Fruit fly (Drosophila melanogaster) whole organism, embryonic: ENCODE results near the gene Art4.
A peak's percentile ranks its signal among the peaks of the same experiment; 100 is the strongest.

ENCODE experiments used
- Antp ChIP-seq: fragments of 200-800 bp; sonication (Bioruptor generic); optimal IDR thresholded peaks from 3 replicates; lab custom pipeline; 2016; ENCODE audit warnings: missing biosample characterization, missing genetic modification characterization
- CG10209 ChIP-seq: fragments of 200-800 bp; sonication (Bioruptor generic); optimal IDR thresholded peaks from 3 replicates; lab custom pipeline; 2017; ENCODE audit warnings: missing biosample characterization, mild to moderate bottlenecking, missing genetic modification characterization, missing genetic modification reagents
- CG10267 ChIP-seq: fragments of 200-800 bp; sonication (Bioruptor generic); optimal IDR thresholded peaks from 2 replicates; lab custom pipeline; 2018; ENCODE audit warnings: missing biosample characterization, mild to moderate bottlenecking, missing genetic modification characterization, moderate library complexity
- CG10431 ChIP-seq: fragments of 200-800 bp; sonication (Bioruptor generic); optimal IDR thresholded peaks from 3 replicates; lab custom pipeline; 2018; ENCODE audit warnings: missing biosample characterization, mild to moderate bottlenecking, missing genetic modification characterization
- CG11247 ChIP-seq: fragments of 200-800 bp; sonication (Bioruptor generic); IDR thresholded peaks from 2 replicates; pipeline ENCODE4 v1.3.6; 2022; ENCODE audit warnings: missing biosample characterization, missing genetic modification characterization
- CG12104 ChIP-seq: fragments of 200-800 bp; sonication (Bioruptor generic); optimal IDR thresholded peaks from 3 replicates; lab custom pipeline; 2016; ENCODE audit warnings: missing biosample characterization, missing genetic modification characterization
- CG12236 ChIP-seq: fragments of 200-800 bp; sonication (Bioruptor generic); optimal IDR thresholded peaks from 2 replicates; lab custom pipeline; 2016; ENCODE audit warnings: missing biosample characterization, missing genetic modification characterization
- CG13287 ChIP-seq: fragments of 200-800 bp; sonication (Bioruptor generic); IDR thresholded peaks from 2 replicates; pipeline ENCODE4 v1.3.6; 2022; ENCODE audit warnings: missing biosample characterization, missing genetic modification characterization; ENCODE audit not compliant: partially characterized antibody
- CG13894 ChIP-seq: fragments of 200-800 bp; sonication (Bioruptor generic); optimal IDR thresholded peaks from 3 replicates; lab custom pipeline; 2018; ENCODE audit warnings: missing biosample characterization, mild to moderate bottlenecking, missing genetic modification characterization, moderate library complexity
- CG16863 ChIP-seq: fragments of 200-800 bp; sonication (Bioruptor generic); optimal IDR thresholded peaks from 3 replicates; lab custom pipeline; 2016; ENCODE audit warnings: missing biosample characterization, missing genetic modification characterization
- CG17568 ChIP-seq: fragments of 200-800 bp; sonication (Bioruptor generic); optimal IDR thresholded peaks from 2 replicates; lab custom pipeline; 2018; ENCODE audit warnings: missing biosample characterization, mild to moderate bottlenecking, missing genetic modification characterization, moderate library complexity
- CG18764 ChIP-seq: fragments of 200-800 bp; sonication (Bioruptor generic); optimal IDR thresholded peaks from 3 replicates; lab custom pipeline; 2016; ENCODE audit warnings: missing biosample characterization, missing genetic modification characterization
- CG32772 ChIP-seq: fragments of 200-800 bp; sonication (Bioruptor generic); IDR thresholded peaks from 2 replicates; pipeline ENCODE4 v1.3.6; 2022; ENCODE audit warnings: missing biosample characterization, missing genetic modification characterization
- CG34224 ChIP-seq: fragments of 200-800 bp; sonication (Bioruptor generic); IDR thresholded peaks from 3 replicates; pipeline ENCODE4 v1.3.6; 2022; ENCODE audit warnings: missing biosample characterization, missing genetic modification characterization; ENCODE audit not compliant: partially characterized antibody
- CG4282 ChIP-seq: fragments of 200-800 bp; sonication (Bioruptor generic); optimal IDR thresholded peaks from 2 replicates; lab custom pipeline; 2016; ENCODE audit warnings: missing biosample characterization, missing genetic modification characterization
- CG43689 ChIP-seq: fragments of 200-800 bp; sonication (Bioruptor generic); IDR thresholded peaks from 2 replicates; pipeline ENCODE4 v1.3.6; 2022; ENCODE audit warnings: missing biosample characterization, missing genetic modification characterization
- CG8478 ChIP-seq: fragments of >200 bp; optimal IDR thresholded peaks from 2 replicates; lab custom pipeline; 2018
- CG8944 ChIP-seq: fragments of 200-800 bp; sonication (Bioruptor generic); optimal IDR thresholded peaks from 3 replicates; lab custom pipeline; 2016; ENCODE audit warnings: missing biosample characterization, missing genetic modification characterization
- Chrac-16 ChIP-seq: fragments of 200-800 bp; sonication (Bioruptor generic); optimal IDR thresholded peaks from 3 replicates; lab custom pipeline; 2016; ENCODE audit warnings: missing biosample characterization, missing genetic modification characterization
- D19B ChIP-seq: fragments of 200-800 bp; sonication (Bioruptor generic); optimal IDR thresholded peaks from 2 replicates; lab custom pipeline; 2017; ENCODE audit warnings: missing biosample characterization, mild to moderate bottlenecking, missing genetic modification characterization
- Dek ChIP-seq: fragments of 200-800 bp; sonication (Bioruptor generic); optimal IDR thresholded peaks from 3 replicates; lab custom pipeline; 2019; ENCODE audit warnings: missing biosample characterization, mild to moderate bottlenecking, missing genetic modification characterization, moderate library complexity
- HLH3B ChIP-seq: fragments of 200-800 bp; sonication (Bioruptor generic); IDR thresholded peaks from 2 replicates; pipeline ENCODE4 v1.3.6; 2022; ENCODE audit warnings: missing biosample characterization, missing genetic modification characterization
- HLHmδ ChIP-seq: fragments of 200-800 bp; sonication (Bioruptor generic); optimal IDR thresholded peaks from 2 replicates; lab custom pipeline; 2018; ENCODE audit warnings: missing biosample characterization, mild to moderate bottlenecking, missing genetic modification characterization, moderate library complexity
- HmgD ChIP-seq: fragments of 200-800 bp; sonication (Bioruptor generic); optimal IDR thresholded peaks from 3 replicates; lab custom pipeline; 2016; ENCODE audit warnings: missing biosample characterization, missing genetic modification characterization
- Med ChIP-seq: fragments of 200-800 bp; sonication (Bioruptor generic); peaks from one replicate; lab custom pipeline; 2016; ENCODE audit warnings: missing biosample characterization, missing genetic modification characterization, mild to moderate bottlenecking, inconsistent platforms, moderate library complexity
- Neu2 ChIP-seq: fragments of 200-800 bp; sonication (Bioruptor generic); optimal IDR thresholded peaks from 3 replicates; lab custom pipeline; 2016; ENCODE audit warnings: missing biosample characterization, missing genetic modification characterization, borderline replicate concordance
- Opbp ChIP-seq: fragments of 200-800 bp; sonication (Bioruptor generic); IDR thresholded peaks from 3 replicates; pipeline ENCODE4 v1.3.6; 2022; ENCODE audit warnings: missing biosample characterization, missing genetic modification characterization; ENCODE audit not compliant: partially characterized antibody
- Sry-β ChIP-seq: fragments of 200-800 bp; sonication (Bioruptor generic); optimal IDR thresholded peaks from 2 replicates; lab custom pipeline; 2018; ENCODE audit warnings: missing biosample characterization, mild to moderate bottlenecking, missing genetic modification characterization, moderate library complexity
- Trl ChIP-seq, 3 experiments: fragments of >200 bp in 2 of 3; fragments of 200-800 bp in 1 of 3; sonication (Bioruptor generic) in 1 of 3; optimal IDR thresholded peaks; 2 replicates in 1 of 3; 3 replicates in 2 of 3; lab custom pipeline; 2016 to 2017; ENCODE audit warnings: missing biosample characterization in 1 of 3, missing genetic modification characterization in 1 of 3
- ac ChIP-seq: fragments of 200-800 bp; sonication (Bioruptor generic); optimal IDR thresholded peaks from 3 replicates; lab custom pipeline; 2017; ENCODE audit warnings: missing biosample characterization, mild to moderate bottlenecking, missing genetic modification characterization
- amos ChIP-seq: fragments of 200-800 bp; sonication (Bioruptor generic); IDR thresholded peaks from 2 replicates; pipeline ENCODE4 v1.3.6; 2022; ENCODE audit warnings: missing biosample characterization, missing genetic modification characterization; ENCODE audit not compliant: partially characterized antibody
- dan ChIP-seq: fragments of 200-800 bp; sonication (Bioruptor generic); IDR thresholded peaks from 2 replicates; pipeline ENCODE4 v1.3.6; 2022; ENCODE audit warnings: missing biosample characterization, missing genetic modification characterization
- dmrt99B ChIP-seq: fragments of 200-800 bp; sonication (Bioruptor generic); optimal IDR thresholded peaks from 2 replicates; lab custom pipeline; 2018; ENCODE audit warnings: missing biosample characterization, mild to moderate bottlenecking, missing genetic modification characterization, moderate library complexity
- fd64A ChIP-seq: fragments of 200-800 bp; sonication (Bioruptor generic); optimal IDR thresholded peaks from 3 replicates; lab custom pipeline; 2018; ENCODE audit warnings: missing biosample characterization, mild to moderate bottlenecking, missing genetic modification characterization
- gcm ChIP-seq: fragments of 200-800 bp; sonication (Bioruptor generic); optimal IDR thresholded peaks from 2 replicates; lab custom pipeline; 2019; ENCODE audit warnings: missing biosample characterization, mild to moderate bottlenecking, missing genetic modification characterization, moderate library complexity
- jigr1 ChIP-seq: fragments of 200-800 bp; sonication (Bioruptor generic); IDR thresholded peaks from 3 replicates; pipeline ENCODE4 v1.3.6; 2022; ENCODE audit warnings: missing biosample characterization, missing genetic modification characterization
- jing ChIP-seq: fragments of 200-800 bp; sonication (Bioruptor generic); optimal IDR thresholded peaks from 2 replicates; lab custom pipeline; 2018; ENCODE audit warnings: missing biosample characterization, mild to moderate bottlenecking, missing genetic modification characterization
- lab ChIP-seq: fragments of 200-800 bp; sonication (Bioruptor generic); optimal IDR thresholded peaks from 3 replicates; lab custom pipeline; 2017; ENCODE audit warnings: missing biosample characterization, missing genetic modification characterization, mild to moderate bottlenecking, moderate library complexity, missing genetic modification reagents
- lilli ChIP-seq: fragments of 200-800 bp; sonication (Bioruptor generic); optimal IDR thresholded peaks from 3 replicates; lab custom pipeline; 2016; ENCODE audit warnings: missing biosample characterization, missing genetic modification characterization
- maf-S ChIP-seq: fragments of 200-800 bp; sonication (Bioruptor generic); optimal IDR thresholded peaks from 2 replicates; lab custom pipeline; 2016; ENCODE audit warnings: missing biosample characterization, missing genetic modification characterization
- mirr ChIP-seq: fragments of 200-800 bp; sonication (Bioruptor generic); optimal IDR thresholded peaks from 3 replicates; lab custom pipeline; 2018; ENCODE audit warnings: missing biosample characterization, mild to moderate bottlenecking, missing genetic modification characterization
- nerfin-1 ChIP-seq: fragments of 200-800 bp; sonication (Bioruptor generic); optimal IDR thresholded peaks from 3 replicates; lab custom pipeline; 2019; ENCODE audit warnings: missing biosample characterization, mild to moderate bottlenecking, missing genetic modification characterization, moderate library complexity
- nom ChIP-seq: fragments of 200-800 bp; sonication (Bioruptor generic); optimal IDR thresholded peaks from 2 replicates; lab custom pipeline; 2017; ENCODE audit warnings: missing biosample characterization, missing genetic modification characterization, mild to moderate bottlenecking, moderate library complexity, missing genetic modification reagents
- repo ChIP-seq: fragments of 200-800 bp; sonication (Bioruptor generic); optimal IDR thresholded peaks from 2 replicates; lab custom pipeline; 2016; ENCODE audit warnings: missing biosample characterization, missing genetic modification characterization
- ro ChIP-seq: fragments of 200-800 bp; sonication (Bioruptor generic); IDR thresholded peaks from 2 replicates; pipeline ENCODE4 v1.3.6; 2022; ENCODE audit warnings: missing biosample characterization, missing genetic modification characterization
- shn ChIP-seq: fragments of 200-800 bp; sonication (Bioruptor generic); optimal IDR thresholded peaks from 3 replicates; lab custom pipeline; 2016; ENCODE audit warnings: missing biosample characterization, missing genetic modification characterization
- vvl ChIP-seq: fragments of 200-800 bp; sonication (Bioruptor generic); IDR thresholded peaks from 2 replicates; pipeline ENCODE4 v1.3.6; 2022; ENCODE audit warnings: missing biosample characterization, missing genetic modification characterization
- z ChIP-seq: fragments of 200-800 bp; sonication (Bioruptor generic); IDR thresholded peaks from 3 replicates; pipeline ENCODE4 v1.3.6; 2022; ENCODE audit warnings: missing biosample characterization, missing genetic modification characterization
- zfh1 ChIP-seq: fragments of 200-800 bp; sonication (Bioruptor generic); IDR thresholded peaks from 3 replicates; pipeline ENCODE4 v1.3.6; 2022; ENCODE audit warnings: missing biosample characterization, missing genetic modification characterization

Gene Art4

DNA sequence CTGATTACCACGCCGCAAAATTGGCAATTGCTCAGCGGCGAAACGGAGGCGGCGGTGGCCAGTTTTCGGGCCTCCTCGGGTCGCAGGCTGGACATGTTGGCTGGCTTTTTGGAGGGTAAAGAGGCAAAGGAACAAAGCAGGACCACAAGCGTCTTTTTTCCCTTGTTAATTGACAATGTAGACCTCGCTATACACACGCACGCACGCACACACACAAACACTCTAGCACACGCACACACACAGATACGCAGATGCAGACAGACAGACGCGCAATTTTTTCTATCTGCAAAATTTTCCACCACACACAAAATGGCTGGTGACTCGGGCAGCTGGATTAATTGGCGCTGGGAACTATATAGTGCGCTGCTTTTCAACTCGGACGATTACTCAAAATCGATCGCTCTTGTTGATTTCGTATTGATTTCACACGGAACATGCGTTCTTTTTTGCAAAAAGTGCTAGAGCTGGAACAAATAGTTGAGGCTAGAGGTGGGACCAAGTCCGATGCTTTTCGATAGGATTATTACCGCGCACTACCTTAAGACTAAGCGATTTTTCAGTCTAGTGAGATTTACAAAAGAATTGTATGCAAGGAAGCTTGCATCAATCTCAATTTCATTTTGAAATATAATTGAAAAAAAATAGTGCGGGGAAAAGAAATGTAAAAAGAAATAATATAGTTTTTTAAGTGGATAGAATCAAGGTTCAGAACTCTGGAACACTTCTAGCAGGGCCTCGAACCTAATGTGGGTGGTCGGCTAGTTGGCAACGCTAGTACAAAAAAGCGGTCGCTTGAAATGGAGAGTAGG lies at the start of gene Art4 (continued):
- TF ChIP-seq dmrt99B (no peak), CG13287 (GFP tag; lab: Robert Waterston, UW) (peak; percentile 67), Sry-β (GFP tag; lab: Kevin White, UChicago) (no peak), CG12236 (GFP tag; lab: Kevin White, UChicago) (no peak), gcm (GFP tag; lab: Kevin White, UChicago) (no peak), CG34224 (GFP tag; lab: Robert Waterston, UW) (peak; percentile 49; the same call in 1 of the 3 replicates), CG18764 (GFP tag; lab: Kevin White, UChicago) (no peak), Opbp (GFP tag; lab: Robert Waterston, UW) (no peak; the same call in 2 of the 3 replicates), CG10431 (peak; percentile 1), CG32772 (GFP tag; lab: Robert Waterston, UW) (no peak; the same call in 1 of the 2 replicates), HmgD (GFP tag; lab: Kevin White, UChicago) (no peak), zfh1 (GFP tag; lab: Robert Waterston, UW) (peak; percentile 15; the same call in 1 of the 3 replicates), CG4282 (no peak), Med (peak; percentile 88), fd64A (GFP tag; lab: Kevin White, UChicago) (no peak), CG8944 (GFP tag; lab: Kevin White, UChicago) (peak; percentile 13), nom (no peak), lilli (GFP tag; lab: Kevin White, UChicago) (peak; percentile 34), mirr (GFP tag; lab: Kevin White, UChicago) (no peak), Trl (optimal IDR thresholded peaks at IDR 0.05; lab: Kevin White, UChicago) (no peak), Trl (GFP tag; optimal IDR thresholded peaks at IDR 0.05; lab: Kevin White, UChicago) (peak; percentile 46), HLHmδ (GFP tag; lab: Kevin White, UChicago) (no peak), CG17568 (no peak), ac (GFP tag; lab: Kevin White, UChicago) (no peak), HLH3B (GFP tag; lab: Robert Waterston, UW) (peak; percentile 44; the same call in 1 of the 2 replicates), CG16863 (GFP tag; lab: Kevin White, UChicago) (peak; percentile 16), CG8478 (lab: Kevin White, UChicago) (no peak), dan (GFP tag; lab: Robert Waterston, UW) (no peak), vvl (GFP tag; lab: Robert Waterston, UW) (no peak), CG10209 (no peak), Antp (GFP tag; lab: Kevin White, UChicago) (peak; percentile 28), amos (peak; percentile 68), Neu2 (no peak), Dek (peak; percentile 41), CG43689 (GFP tag; lab: Robert Waterston, UW) (no peak), Chrac-16 (GFP tag; lab: Kevin White, UChicago) (peak; percentile 22), maf-S (no peak), CG12104 (GFP tag; lab: Kevin White, UChicago) (no peak), CG13894 (tag; lab: Kevin White, UChicago) (peak; percentile 25), CG10267 (tag; lab: Kevin White, UChicago) (peak; percentile 70), jing (no peak), repo (GFP tag; lab: Kevin White, UChicago) (no peak), z (GFP tag; lab: Robert Waterston, UW) (no peak), ro (GFP tag; lab: Robert Waterston, UW) (no peak), D19B (GFP tag; lab: Kevin White, UChicago) (no peak), shn (GFP tag; lab: Kevin White, UChicago) (no peak), CG11247 (GFP tag; lab: Robert Waterston, UW) (no peak), jigr1 (GFP tag; lab: Robert Waterston, UW) (no peak), nerfin-1 (tag; lab: Kevin White, UChicago) (peak; percentile 10), lab (GFP tag; lab: Kevin White, UChicago) (peak; percentile 49)
